Worm (Caenorhabditis elegans): ENCODE data around the gene cyp-14A2.
A peak's percentile ranks its signal among the peaks of the same experiment; 100 is the strongest.

Gene cyp-14A2

ce11 chrX:13251354-13251843 is 18.1 kb downstream of the cyp-14A2 start (continued):
- TF ChIP-seq egl-5 (tag; optimal IDR thresholded peaks at IDR 0.05): peak; percentile 44
- peak; percentile 71 for TF ChIP-seq nfya-1 (tag; optimal IDR thresholded peaks at IDR 0.05; ENCODE audit: insufficient read depth)
- TF ChIP-seq ceh-9 (tag; optimal IDR thresholded peaks at IDR 0.05): no peak
- peak; percentile 44 for TF ChIP-seq nhr-43 (tag; optimal IDR thresholded peaks at IDR 0.05; ENCODE audit: poor library complexity, severe bottlenecking)
- TF ChIP-seq elt-1 (tag; optimal IDR thresholded peaks at IDR 0.05): peak; percentile 82

ce11 chrX:13250163-13250562 is 19.3 kb downstream of the cyp-14A2 start:
- TF ChIP-seq nhr-25 (tag; optimal IDR thresholded peaks at IDR 0.05): peak; percentile 82
- no peak for TF ChIP-seq unc-62 (GFP tag; optimal IDR thresholded peaks at IDR 0.05)
- TF ChIP-seq elt-2 (tag; optimal IDR thresholded peaks at IDR 0.05): peak; percentile 79
- peak; percentile 5 for TF ChIP-seq snpc-4 (tag; optimal IDR thresholded peaks at IDR 0.05)
- peak; percentile 72 for TF ChIP-seq nhr-23 (tag; optimal IDR thresholded peaks at IDR 0.05)
- no peak for TF ChIP-seq nhr-237 (tag; optimal IDR thresholded peaks at IDR 0.05)
- peak; percentile 80 for TF ChIP-seq pqm-1 (tag; optimal IDR thresholded peaks at IDR 0.05)
- TF ChIP-seq fos-1 (tag; optimal IDR thresholded peaks at IDR 0.05): peak; percentile 36
- TF ChIP-seq ceh-9 (tag; optimal IDR thresholded peaks at IDR 0.05): no peak
- TF ChIP-seq ceh-82 (tag; optimal IDR thresholded peaks at IDR 0.05): no peak
- no peak for TF ChIP-seq ztf-4 (tag; optimal IDR thresholded peaks at IDR 0.05)
- TF ChIP-seq nhr-43 (tag; optimal IDR thresholded peaks at IDR 0.05; ENCODE audit: poor library complexity, severe bottlenecking): peak; percentile 55
- peak; percentile 56 for TF ChIP-seq mdl-1 (tag; optimal IDR thresholded peaks at IDR 0.05)
- TF ChIP-seq nfya-1 (tag; optimal IDR thresholded peaks at IDR 0.05; ENCODE audit: insufficient read depth): peak; percentile 34
- peak; percentile 92 for TF ChIP-seq pha-4 (tag; optimal IDR thresholded peaks at IDR 0.05)

DNA sequence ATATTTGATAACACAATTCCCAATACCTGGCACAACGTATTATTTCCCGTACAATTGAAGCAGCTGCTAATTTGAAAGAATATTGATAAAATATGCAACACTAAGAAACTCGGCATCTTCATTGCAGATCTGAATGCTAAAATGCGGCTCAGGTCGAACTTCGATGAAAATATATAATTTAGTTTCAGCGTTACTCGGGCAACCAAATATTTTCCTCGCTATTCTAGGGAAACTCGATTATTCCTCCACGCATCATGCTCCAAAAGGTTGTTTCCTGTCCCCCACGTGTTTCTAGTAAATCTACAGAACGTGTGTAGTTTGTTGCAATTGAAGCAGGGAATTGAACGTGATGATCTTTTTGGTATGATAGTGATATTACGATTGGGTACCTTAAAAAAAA is 20.4 kb downstream of the cyp-14A2 start:
- TF ChIP-seq nhr-67 (tag; optimal IDR thresholded peaks at IDR 0.05): no peak
- TF ChIP-seq mdl-1 (tag; optimal IDR thresholded peaks at IDR 0.05): no peak
- TF ChIP-seq aly-2 (tag; optimal IDR thresholded peaks at IDR 0.05): no peak
- TF ChIP-seq ceh-9 (tag; optimal IDR thresholded peaks at IDR 0.05): no peak
- TF ChIP-seq fos-1 (tag; optimal IDR thresholded peaks at IDR 0.05): no peak
- TF ChIP-seq tbx-2 (tag; optimal IDR thresholded peaks at IDR 0.05): no peak
- TF ChIP-seq nfya-1 (tag; optimal IDR thresholded peaks at IDR 0.05; ENCODE audit: insufficient read depth): no peak
- no peak for TF ChIP-seq ceh-28 (tag; optimal IDR thresholded peaks at IDR 0.05)
- no peak for TF ChIP-seq ceh-16 (tag; optimal IDR thresholded peaks at IDR 0.05)
- TF ChIP-seq nhr-43 (tag; optimal IDR thresholded peaks at IDR 0.05; ENCODE audit: poor library complexity, severe bottlenecking): no peak
- TF ChIP-seq egl-5 (tag; optimal IDR thresholded peaks at IDR 0.05): no peak
- TF ChIP-seq nhr-77 (tag; optimal IDR thresholded peaks at IDR 0.05): no peak
- no peak for TF ChIP-seq jun-1 (tag; optimal IDR thresholded peaks at IDR 0.05)
- TF ChIP-seq nhr-11 (tag; optimal IDR thresholded peaks at IDR 0.05): no peak
- TF ChIP-seq pha-4 (tag; optimal IDR thresholded peaks at IDR 0.05): no peak

DNA sequence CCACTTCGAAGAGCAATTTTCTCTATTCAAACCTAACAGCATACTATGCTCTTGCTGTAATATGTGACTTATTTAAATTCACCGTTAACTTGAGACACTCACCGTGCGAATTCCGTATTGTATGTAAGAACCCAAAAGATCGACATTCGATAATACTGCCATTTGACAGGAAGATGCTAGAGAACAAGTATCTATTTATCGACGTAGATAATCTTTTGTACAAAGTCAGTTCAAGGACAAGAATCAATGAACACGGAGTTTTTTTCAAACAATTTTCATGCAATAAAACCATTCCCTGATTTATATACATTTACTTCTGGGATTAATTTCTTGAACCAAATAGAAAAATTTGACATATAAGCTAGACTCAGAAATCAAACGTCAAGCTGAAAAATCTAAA is 21.2 kb downstream of the cyp-14A2 start, which contains the start of gene K08H2.7:
K08H2.7 (minus strand) TSS at position 173 of the 400 bp plus-strand sequence.
- TF ChIP-seq nhr-23 (tag; optimal IDR thresholded peaks at IDR 0.05): peak; percentile 20
- no peak for TF ChIP-seq nhr-76 (tag; optimal IDR thresholded peaks at IDR 0.05)
- TF ChIP-seq eor-1 (tag; optimal IDR thresholded peaks at IDR 0.05): no peak
- TF ChIP-seq ceh-16 (tag; optimal IDR thresholded peaks at IDR 0.05): no peak
- no peak for TF ChIP-seq ZK546.5 (tag; optimal IDR thresholded peaks at IDR 0.05)
- no peak for TF ChIP-seq mml-1 (tag; optimal IDR thresholded peaks at IDR 0.05)
- no peak for TF ChIP-seq aly-2 (tag; optimal IDR thresholded peaks at IDR 0.05)
- TF ChIP-seq daf-12 (tag; optimal IDR thresholded peaks at IDR 0.05): no peak
- peak; percentile 97 for TF ChIP-seq elt-1 (tag; optimal IDR thresholded peaks at IDR 0.05)
- TF ChIP-seq nhr-25 (tag; optimal IDR thresholded peaks at IDR 0.05): peak; percentile 70

DNA sequence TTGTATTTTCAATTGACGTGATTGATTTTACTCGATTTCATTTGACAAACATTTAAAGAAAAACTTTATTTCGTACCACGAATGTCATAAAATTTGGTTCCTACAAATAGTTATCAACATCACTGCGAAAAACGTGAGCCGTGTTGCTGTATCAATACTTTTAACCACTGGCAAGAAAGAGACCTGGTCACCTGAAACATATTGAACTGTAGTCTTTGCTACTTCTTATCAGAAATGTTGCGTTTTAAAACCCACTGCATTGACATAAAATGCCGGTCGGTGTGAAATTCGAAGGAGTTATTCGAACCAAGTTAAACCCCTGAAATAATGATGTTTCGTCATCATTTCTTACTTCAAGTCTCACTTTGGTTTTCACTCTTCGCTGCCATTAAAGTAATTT is 21.9 kb downstream of the cyp-14A2 start:
- TF ChIP-seq nhr-28 (tag; optimal IDR thresholded peaks at IDR 0.05) (no peak), elt-3 (tag; optimal IDR thresholded peaks at IDR 0.05) (no peak), skn-1 (tag; optimal IDR thresholded peaks at IDR 0.05) (no peak), fos-1 (tag; optimal IDR thresholded peaks at IDR 0.05) (no peak), pqm-1 (tag; optimal IDR thresholded peaks at IDR 0.05) (peak; percentile 41), elt-2 (tag; optimal IDR thresholded peaks at IDR 0.05) (peak; percentile 69)

All from whole organism, L3 larva.